Fruit fly (Drosophila melanogaster) whole organism, wandering third instar larva: ENCODE data around the gene KP78a.

ENCODE experiments used
- Abd-B ChIP-seq: fragments of >200 bp; optimal IDR thresholded peaks from 2 replicates; lab custom pipeline; 2017; ENCODE audit warnings: missing biosample characterization, missing genetic modification characterization
- Dfd ChIP-seq: fragments of >200 bp; optimal IDR thresholded peaks from 2 replicates; lab custom pipeline; 2017; ENCODE audit warnings: missing biosample characterization, missing genetic modification characterization
- Hnf4 ChIP-seq: fragments of 200-800 bp; sonication (Bioruptor generic); optimal IDR thresholded peaks from 2 replicates; lab custom pipeline; 2016; ENCODE audit warnings: missing biosample characterization, mild to moderate bottlenecking, missing genetic modification characterization
- Hr78 ChIP-seq: fragments of >200 bp; optimal IDR thresholded peaks from 2 replicates; lab custom pipeline; 2017; ENCODE audit warnings: missing biosample characterization, missing genetic modification characterization
- Hr83 ChIP-seq: fragments of 200-300 bp; sonication (Bioruptor generic); optimal IDR thresholded peaks from 2 replicates; lab custom pipeline; 2016; ENCODE audit warnings: missing biosample characterization, mild to moderate bottlenecking, missing genetic modification characterization, moderate library complexity; ENCODE audit not compliant: poor library complexity, severe bottlenecking
- Myc ChIP-seq: fragments of >200 bp; optimal IDR thresholded peaks from 2 replicates; lab custom pipeline; 2017
- Rel ChIP-seq, 2 experiments: fragments of 200-800 bp; sonication (Bioruptor generic) in 1 of 2; optimal IDR thresholded peaks; 2 replicates in 1 of 2; 3 replicates in 1 of 2; lab custom pipeline; 2016 to 2019; ENCODE audit warnings: mild to moderate bottlenecking in 2 of 2, missing biosample characterization in 2 of 2, missing genetic modification characterization in 2 of 2, moderate library complexity in 1 of 2
- Sp1 ChIP-seq: fragments of 200-800 bp; sonication (Bioruptor generic); optimal IDR thresholded peaks from 3 replicates; lab custom pipeline; 2019; ENCODE audit warnings: missing biosample characterization, mild to moderate bottlenecking, missing genetic modification characterization, moderate library complexity
- dl ChIP-seq, 2 experiments: fragments of 175-275, 200-275 bp in 1 of 2; fragments of 200-275 bp in 1 of 2; sonication (Bioruptor generic); optimal IDR thresholded peaks; lab custom pipeline; 2018; ENCODE audit warnings: mild to moderate bottlenecking in 2 of 2, missing biosample characterization in 2 of 2, missing genetic modification characterization in 2 of 2, moderate library complexity in 2 of 2; ENCODE audit not compliant: partially characterized antibody in 2 of 2, insufficient read depth in 1 of 2
- foxo ChIP-seq, 2 experiments: fragments of 200-800 bp; sonication (Bioruptor generic); optimal IDR thresholded peaks; 2 replicates in 1 of 2; 3 replicates in 1 of 2; lab custom pipeline; 2016 to 2017; ENCODE audit warnings: missing biosample characterization in 2 of 2, missing genetic modification characterization in 2 of 2
- fru ChIP-seq: fragments of 200-800 bp; sonication (Bioruptor generic); optimal IDR thresholded peaks from 3 replicates; lab custom pipeline; 2016; ENCODE audit warnings: missing biosample characterization, mild to moderate bottlenecking, missing genetic modification characterization
- jim ChIP-seq: fragments of 175-275, 200-325 bp; sonication (Bioruptor generic); optimal IDR thresholded peaks from 2 replicates; lab custom pipeline; 2016; ENCODE audit warnings: missing biosample characterization, mild to moderate bottlenecking, missing genetic modification characterization

- no peak for TF ChIP-seq Abd-B (GFP tag; lab: Kevin White, UChicago)
- no peak for TF ChIP-seq fru (GFP tag; lab: Kevin White, UChicago)
- TF ChIP-seq Hr83, result no peak
- no peak for TF ChIP-seq foxo (GFP tag; optimal IDR thresholded peaks at IDR 0.05; lab: Kevin White, UChicago)
- no peak for TF ChIP-seq Hr78
- no peak for TF ChIP-seq jim
- no peak for TF ChIP-seq dl (GFP tag; optimal IDR thresholded peaks at IDR 0.05; lab: Kevin White, UChicago; ENCODE audit: insufficient read depth in 1 of 2, partially characterized antibody in 2 of 2)
- TF ChIP-seq Myc (lab: Kevin White, UChicago), result no peak
- no peak for TF ChIP-seq Sp1 (GFP tag; lab: Kevin White, UChicago)
- TF ChIP-seq Rel (GFP tag; optimal IDR thresholded peaks at IDR 0.05; lab: Kevin White, UChicago), result no peak
- TF ChIP-seq Rel (tag; optimal IDR thresholded peaks at IDR 0.05; lab: Kevin White, UChicago), result no peak
- TF ChIP-seq Dfd (GFP tag; lab: Kevin White, UChicago), result peak; percentile 92
- no peak for TF ChIP-seq Hnf4 (GFP tag; lab: Kevin White, UChicago)
Observed at dm6 chr3R:11375142-11375541, 22.2 kb upstream of the KP78a start.
